Worm (Caenorhabditis elegans): Measurements from ENCODE around the gene F02D8.9.

DNA sequence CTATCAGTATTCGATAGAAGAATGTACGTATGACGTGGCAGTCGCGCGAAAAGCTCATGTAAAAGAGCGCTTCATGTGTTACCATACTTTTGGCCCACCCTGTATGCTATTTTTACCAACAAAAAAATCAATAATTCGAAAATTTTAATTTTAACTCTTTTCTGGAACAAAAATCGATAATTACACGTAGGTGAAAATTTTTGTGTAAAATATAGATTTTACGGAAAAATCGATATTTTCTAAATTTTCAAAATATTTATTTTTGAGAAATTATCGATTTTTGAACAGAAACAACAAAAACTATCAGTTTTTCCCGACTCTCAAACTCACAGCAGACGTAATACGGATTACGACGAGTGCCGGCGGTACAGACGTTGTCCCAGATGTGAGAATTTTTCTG, 10.5 kb downstream of the F02D8.9 start:
- TF ChIP-seq nhr-237 (tag; optimal IDR thresholded peaks at IDR 0.05) (no peak), unc-62 (GFP tag; optimal IDR thresholded peaks at IDR 0.05) (no peak), elt-3 (tag; optimal IDR thresholded peaks at IDR 0.05) (no peak), lin-32 (GFP tag; optimal IDR thresholded peaks at IDR 0.05) (no peak), lin-13 (tag; optimal IDR thresholded peaks at IDR 0.05) (no peak)

Measured in whole organism, mixed stage, embryonic.